Fruit fly (Drosophila melanogaster): ENCODE results near the gene CG32486.

CG32486 gene

dm6 chr3L:3046325-3047156, 24.1 kb downstream of the CG32486 start, which contains the start of the genes scramb2 and Sk2:
Gene scramb2, minus strand, starts transcription at chr3L:3046812.
Gene Sk2, plus strand, starts transcription at chr3L:3047087.
- TF ChIP-seq CG8478 (optimal IDR thresholded peaks at IDR 0.05) = no peak
- no peak for TF ChIP-seq CTCF (optimal IDR thresholded peaks at IDR 0.05)

dm6 chr3L:3045256-3045743, 25.3 kb downstream of the CG32486 start:
- TF ChIP-seq CTCF (optimal IDR thresholded peaks at IDR 0.05) (no peak), CG8478 (optimal IDR thresholded peaks at IDR 0.05) (no peak)

dm6 chr3L:3042150-3043049, 28.2 kb downstream of the CG32486 start, which contains the start of gene Prx4:
Gene Prx4, plus strand, starts transcription at chr3L:3042359.
- TF ChIP-seq CG8478 (optimal IDR thresholded peaks at IDR 0.05) = no peak
- no peak for TF ChIP-seq CTCF (optimal IDR thresholded peaks at IDR 0.05)

- TF ChIP-seq CG8478 (optimal IDR thresholded peaks at IDR 0.05) (no peak), CTCF (optimal IDR thresholded peaks at IDR 0.05) (no peak)
Observed at dm6 chr3L:3037822-3038563, 32.6 kb downstream of the CG32486 start.

dm6 chr3L:3036951-3037586, 33.6 kb downstream of the CG32486 start:
- no peak for TF ChIP-seq CTCF (optimal IDR thresholded peaks at IDR 0.05)
- TF ChIP-seq CG8478 (optimal IDR thresholded peaks at IDR 0.05) = no peak

- TF ChIP-seq CG8478 (optimal IDR thresholded peaks at IDR 0.05) = no peak
- TF ChIP-seq CTCF (optimal IDR thresholded peaks at IDR 0.05) = no peak
Observed at dm6 chr3L:3035769-3036583, 34.7 kb downstream of the CG32486 start.

- TF ChIP-seq CTCF (optimal IDR thresholded peaks at IDR 0.05) (no peak), CG8478 (optimal IDR thresholded peaks at IDR 0.05) (no peak)
Observed at dm6 chr3L:3034779-3035643, 35.6 kb downstream of the CG32486 start, which contains the start of gene CG2162. Gene CG2162, plus strand, starts transcription at chr3L:3035196.

- TF ChIP-seq CG8478 (optimal IDR thresholded peaks at IDR 0.05) = no peak
- TF ChIP-seq CTCF (optimal IDR thresholded peaks at IDR 0.05) = no peak
Observed at dm6 chr3L:3026421-3026820, 44.2 kb downstream of the CG32486 start, which contains the start of gene aly. Gene aly, minus strand, starts transcription at chr3L:3026521.

- TF ChIP-seq CG8478 (optimal IDR thresholded peaks at IDR 0.05) = no peak
- no peak for TF ChIP-seq CTCF (optimal IDR thresholded peaks at IDR 0.05)
Observed at dm6 chr3L:3017156-3017555, 53.5 kb downstream of the CG32486 start, which contains the start of gene CG32487. Gene CG32487, minus strand, starts transcription at chr3L:3017256.

- TF ChIP-seq CG8478 (optimal IDR thresholded peaks at IDR 0.05) = no peak
- no peak for TF ChIP-seq CTCF (optimal IDR thresholded peaks at IDR 0.05)
Observed at dm6 chr3L:3015969-3016368, 54.7 kb downstream of the CG32486 start, which contains the start of gene CG32488. Gene CG32488, minus strand, starts transcription at chr3L:3016069.

dm6 chr3L:3013496-3013895, 57.1 kb downstream of the CG32486 start:
- no peak for TF ChIP-seq CTCF (optimal IDR thresholded peaks at IDR 0.05)
- TF ChIP-seq CG8478 (optimal IDR thresholded peaks at IDR 0.05) = no peak
